Fruit fly (Drosophila melanogaster): ENCODE measurements around the gene mad2.

DNA sequence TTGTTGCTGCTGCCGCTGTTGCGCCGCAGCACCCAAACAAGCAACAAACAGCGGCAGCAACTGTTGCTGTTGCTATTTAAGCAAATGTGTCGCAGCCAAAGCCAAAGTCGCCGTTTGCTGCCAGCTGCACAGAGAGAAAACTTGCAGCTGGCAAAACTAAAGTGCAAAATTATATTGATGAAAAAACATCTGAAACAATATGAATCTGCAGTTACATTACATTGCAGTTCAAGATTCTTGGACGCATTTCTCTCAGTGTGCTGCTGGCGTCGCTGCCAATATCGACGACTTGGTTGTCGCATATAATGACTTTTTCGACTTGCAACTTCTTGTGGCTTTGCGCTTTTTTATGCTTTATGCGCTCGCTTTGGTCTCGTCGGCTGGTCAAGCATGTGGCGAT is 21.4 kb upstream of the mad2 start:
- TF ChIP-seq h (optimal IDR thresholded peaks at IDR 0.05) = no peak
- TF ChIP-seq insv (optimal IDR thresholded peaks at IDR 0.05) = no peak

All from Kc167 (cell line).